Fruit fly (Drosophila melanogaster) whole organism, embryonic: ENCODE results near the gene smo.

ENCODE experiments used
- Abd-B ChIP-seq: fragments of 200-800 bp; sonication (Bioruptor generic); optimal IDR thresholded peaks from 2 replicates; lab custom pipeline; 2018; ENCODE audit warnings: missing biosample characterization, mild to moderate bottlenecking, missing genetic modification characterization, moderate library complexity
- Aef1 ChIP-seq: fragments of 200-800 bp; sonication (Bioruptor generic); IDR thresholded peaks from 3 replicates; pipeline ENCODE4 v1.3.6; 2022; ENCODE audit warnings: missing biosample characterization, missing genetic modification characterization
- BtbVII ChIP-seq: fragments of 200-800 bp; sonication (Bioruptor generic); optimal IDR thresholded peaks from 3 replicates; lab custom pipeline; 2017; ENCODE audit warnings: missing biosample characterization, mild to moderate bottlenecking, missing genetic modification characterization
- CG10366 ChIP-seq: fragments of 200-800 bp; sonication (Bioruptor generic); IDR thresholded peaks from 2 replicates; pipeline ENCODE4 v1.3.6; 2022; ENCODE audit warnings: missing biosample characterization, missing genetic modification characterization
- CG11695 ChIP-seq: fragments of 200-800 bp; sonication (Bioruptor generic); IDR thresholded peaks from 3 replicates; pipeline ENCODE4 v1.3.6; 2022; ENCODE audit warnings: missing biosample characterization, missing genetic modification characterization
- CG12219 ChIP-seq: fragments of 200-800 bp; sonication (Bioruptor generic); optimal IDR thresholded peaks from 3 replicates; lab custom pipeline; 2018; ENCODE audit warnings: missing biosample characterization, mild to moderate bottlenecking, missing genetic modification characterization
- CG14014 ChIP-seq: fragments of 200-800 bp; sonication (Bioruptor generic); IDR thresholded peaks from 2 replicates; pipeline ENCODE4 v1.3.6; 2022; ENCODE audit warnings: missing biosample characterization, missing genetic modification characterization
- CG15011 ChIP-seq: fragments of 200-800 bp; sonication (Bioruptor generic); optimal IDR thresholded peaks from 3 replicates; lab custom pipeline; 2018; ENCODE audit warnings: missing biosample characterization, mild to moderate bottlenecking, missing genetic modification characterization
- CG15696 ChIP-seq: fragments of 200-800 bp; sonication (Bioruptor generic); optimal IDR thresholded peaks from 2 replicates; lab custom pipeline; 2019; ENCODE audit warnings: missing biosample characterization, mild to moderate bottlenecking, missing genetic modification characterization, moderate library complexity
- CG1603 ChIP-seq: fragments of 200-800 bp; sonication (Bioruptor generic); optimal IDR thresholded peaks from 2 replicates; lab custom pipeline; 2019; ENCODE audit warnings: missing biosample characterization, mild to moderate bottlenecking, missing genetic modification characterization, moderate library complexity
- CG1647 ChIP-seq: fragments of 200-800 bp; sonication (Bioruptor generic); optimal IDR thresholded peaks from 3 replicates; lab custom pipeline; 2016; ENCODE audit warnings: missing biosample characterization, missing genetic modification characterization
- CG16779 ChIP-seq: fragments of 200-800 bp; sonication (Bioruptor generic); IDR thresholded peaks from 2 replicates; pipeline ENCODE4 v1.3.6; 2022; ENCODE audit warnings: missing biosample characterization, missing genetic modification characterization
- CG2120 ChIP-seq: fragments of 200-800 bp; sonication (Bioruptor generic); optimal IDR thresholded peaks from 3 replicates; lab custom pipeline; 2016; ENCODE audit warnings: missing biosample characterization, missing genetic modification characterization
- CG30020 ChIP-seq: fragments of 200-800 bp; optimal IDR thresholded peaks from 2 replicates; lab custom pipeline; 2019; ENCODE audit warnings: missing biosample characterization, mild to moderate bottlenecking, missing genetic modification characterization, moderate library complexity
- CG32532 ChIP-seq: fragments of 200-800 bp; sonication (Bioruptor generic); IDR thresholded peaks from 2 replicates; pipeline ENCODE4 v1.3.6; 2022; ENCODE audit warnings: missing biosample characterization, missing genetic modification characterization
- CG3838 ChIP-seq: fragments of 200-800 bp; sonication (Bioruptor generic); optimal IDR thresholded peaks from 3 replicates; lab custom pipeline; 2016; ENCODE audit warnings: missing biosample characterization, missing genetic modification characterization
- CG3847 ChIP-seq: fragments of 200-800 bp; sonication (Bioruptor generic); IDR thresholded peaks from 2 replicates; pipeline ENCODE4 v1.3.6; 2022; ENCODE audit warnings: missing biosample characterization, missing genetic modification characterization
- CG4328 ChIP-seq: fragments of 200-800 bp; sonication (Bioruptor generic); optimal IDR thresholded peaks from 3 replicates; lab custom pipeline; 2017; ENCODE audit warnings: missing biosample characterization, missing genetic modification reagents, missing genetic modification characterization
- CG4854 ChIP-seq: fragments of 200-800 bp; sonication (Bioruptor generic); optimal IDR thresholded peaks from 2 replicates; lab custom pipeline; 2016; ENCODE audit warnings: missing biosample characterization, missing genetic modification characterization, inconsistent platforms
- CG6654 ChIP-seq: fragments of 200-800 bp; sonication (Bioruptor generic); optimal IDR thresholded peaks from 2 replicates; lab custom pipeline; 2017; ENCODE audit warnings: missing biosample characterization, mild to moderate bottlenecking, missing genetic modification characterization
- CG6854 ChIP-seq: fragments of 200-800 bp; sonication (Bioruptor generic); optimal IDR thresholded peaks from 3 replicates; lab custom pipeline; 2017; ENCODE audit warnings: missing biosample characterization, mild to moderate bottlenecking, missing genetic modification characterization
- Drgx ChIP-seq: fragments of 200-800 bp; sonication (Bioruptor generic); IDR thresholded peaks from 2 replicates; pipeline ENCODE4 v1.3.6; 2022; ENCODE audit warnings: missing biosample characterization, missing genetic modification characterization
- Hmr ChIP-seq: fragments of 200-800 bp; sonication (Bioruptor generic); optimal IDR thresholded peaks from 3 replicates; lab custom pipeline; 2017; ENCODE audit warnings: mild to moderate bottlenecking, missing biosample characterization, missing genetic modification reagents, missing genetic modification characterization
- Lhr ChIP-seq: fragments of 200-800 bp; sonication (Bioruptor generic); optimal IDR thresholded peaks from 3 replicates; lab custom pipeline; 2017; ENCODE audit warnings: mild to moderate bottlenecking, missing biosample characterization, missing genetic modification reagents, missing genetic modification characterization
- Lim3 ChIP-seq: fragments of 200-800 bp; sonication (Bioruptor generic); IDR thresholded peaks from 2 replicates; pipeline ENCODE4 v1.3.6; 2022; ENCODE audit warnings: missing biosample characterization, missing genetic modification characterization
- MTF-1 ChIP-seq: fragments of 200-800 bp; sonication (Bioruptor generic); optimal IDR thresholded peaks from 2 replicates; lab custom pipeline; 2018; ENCODE audit warnings: missing biosample characterization, mild to moderate bottlenecking, missing genetic modification characterization, borderline replicate concordance
- Max ChIP-seq: fragments of 200-800 bp; sonication (Bioruptor generic); optimal IDR thresholded peaks from 2 replicates; lab custom pipeline; 2016; ENCODE audit warnings: missing biosample characterization, mild to moderate bottlenecking, missing genetic modification characterization
- Oaz ChIP-seq: fragments of 200-800 bp; sonication (Bioruptor generic); IDR thresholded peaks from 2 replicates; pipeline ENCODE4 v1.3.6; 2022; ENCODE audit warnings: missing biosample characterization, missing genetic modification characterization
- Spps ChIP-seq: fragments of 200-800 bp; sonication (Bioruptor generic); optimal IDR thresholded peaks from 2 replicates; lab custom pipeline; 2018; ENCODE audit warnings: missing biosample characterization, mild to moderate bottlenecking, missing genetic modification characterization
- TFAM ChIP-seq: fragments of 200-800 bp; sonication (Bioruptor generic); optimal IDR thresholded peaks from 2 replicates; lab custom pipeline; 2017; ENCODE audit warnings: missing biosample characterization, missing genetic modification characterization, inconsistent platforms
- Trl ChIP-seq, 3 experiments: fragments of >200 bp in 2 of 3; fragments of 200-800 bp in 1 of 3; sonication (Bioruptor generic) in 1 of 3; optimal IDR thresholded peaks; 2 replicates in 1 of 3; 3 replicates in 2 of 3; lab custom pipeline; 2016 to 2017; ENCODE audit warnings: missing biosample characterization in 1 of 3, missing genetic modification characterization in 1 of 3
- ash1 ChIP-seq: fragments of 200-800 bp; sonication (Bioruptor generic); optimal IDR thresholded peaks from 2 replicates; lab custom pipeline; 2018; ENCODE audit warnings: missing biosample characterization, mild to moderate bottlenecking, missing genetic modification characterization
- cas ChIP-seq: fragments of 200-800 bp; sonication (Bioruptor generic); IDR thresholded peaks from 2 replicates; pipeline ENCODE4 v1.3.6; 2022; ENCODE audit warnings: missing biosample characterization, missing genetic modification characterization
- chif ChIP-seq, 2 experiments: fragments of 200-800 bp; sonication (Bioruptor generic); optimal IDR thresholded peaks; 3 replicates each; lab custom pipeline; 2016; ENCODE audit warnings: missing biosample characterization in 2 of 2, missing genetic modification characterization in 2 of 2
- cwo ChIP-seq: fragments of 200-800 bp; sonication (Bioruptor generic); optimal IDR thresholded peaks from 3 replicates; lab custom pipeline; 2017; ENCODE audit warnings: missing biosample characterization, missing genetic modification characterization, mild to moderate bottlenecking, moderate library complexity, missing genetic modification reagents
- disco-r ChIP-seq: fragments of 200-800 bp; sonication (Bioruptor generic); optimal IDR thresholded peaks from 2 replicates; lab custom pipeline; 2016; ENCODE audit warnings: missing biosample characterization, missing genetic modification characterization
- dm ChIP-seq: fragments of 200-800 bp; sonication (Bioruptor generic); optimal IDR thresholded peaks from 3 replicates; lab custom pipeline; 2016; ENCODE audit warnings: missing biosample characterization, missing genetic modification characterization
- hbn ChIP-seq: fragments of 200-800 bp; sonication (Bioruptor generic); IDR thresholded peaks from 2 replicates; pipeline ENCODE4 v1.3.6; 2022; ENCODE audit warnings: missing biosample characterization, missing genetic modification characterization; ENCODE audit not compliant: partially characterized antibody
- kah ChIP-seq: fragments of 200-800 bp; sonication (Bioruptor generic); optimal IDR thresholded peaks from 2 replicates; lab custom pipeline; 2018; ENCODE audit warnings: missing biosample characterization, mild to moderate bottlenecking, missing genetic modification characterization
- lov ChIP-seq, 2 experiments: fragments of 200-800 bp in 1 of 2; fragments of >200 bp in 1 of 2; sonication (Bioruptor generic) in 1 of 2; IDR thresholded peaks in 1 of 2; optimal IDR thresholded peaks in 1 of 2; 2 replicates in 1 of 2; 3 replicates in 1 of 2; pipeline versions ENCODE4 v1.3.6 to Lab custom; 2017 to 2022; ENCODE audit warnings: missing biosample characterization in 1 of 2, missing genetic modification characterization in 1 of 2
- nerfin-2 ChIP-seq: fragments of 200-800 bp; sonication (Bioruptor generic); IDR thresholded peaks from 2 replicates; pipeline ENCODE4 v1.3.6; 2022; ENCODE audit warnings: missing biosample characterization, missing genetic modification characterization; ENCODE audit not compliant: partially characterized antibody
- pan ChIP-seq, 4 experiments: fragments of >200 bp in 3 of 4; fragments of 200-800 bp in 1 of 4; sonication (Bioruptor generic) in 1 of 4; optimal IDR thresholded peaks in 3 of 4; IDR thresholded peaks in 1 of 4; 2 replicates each; pipeline versions ENCODE4 v1.3.6 to Lab custom; 2017 to 2022; ENCODE audit warnings: missing biosample characterization in 2 of 4, missing genetic modification characterization in 2 of 4, mixed read lengths in 1 of 4
- row ChIP-seq: fragments of 200-800 bp; sonication (Bioruptor generic); IDR thresholded peaks from 3 replicates; pipeline ENCODE4 v1.3.6; 2022; ENCODE audit warnings: missing biosample characterization, missing genetic modification characterization
- tap ChIP-seq: fragments of 200-800 bp; optimal IDR thresholded peaks from 3 replicates; lab custom pipeline; 2019; ENCODE audit warnings: missing biosample characterization, mild to moderate bottlenecking, missing genetic modification characterization, moderate library complexity
- ttk ChIP-seq: fragments of 200-800 bp; sonication (Bioruptor generic); IDR thresholded peaks from 2 replicates; pipeline ENCODE4 v2.1.2; 2022; ENCODE audit warnings: missing biosample characterization, missing genetic modification characterization
- yki ChIP-seq: fragments of >200 bp; optimal IDR thresholded peaks from 3 replicates; lab custom pipeline; 2018
- zen ChIP-seq: fragments of 200-800 bp; sonication (Bioruptor generic); optimal IDR thresholded peaks from 3 replicates; lab custom pipeline; 2018; ENCODE audit warnings: missing biosample characterization, mild to moderate bottlenecking, missing genetic modification characterization, moderate library complexity
- zf30C ChIP-seq: fragments of 200-800 bp; sonication (Bioruptor generic); optimal IDR thresholded peaks from 3 replicates; lab custom pipeline; 2018; ENCODE audit warnings: missing biosample characterization, mild to moderate bottlenecking, missing genetic modification characterization

Gene smo

dm6 chr2L:247845-248473 is 29.4 kb upstream of the smo start (continued):
- no peak for TF ChIP-seq CG1603
- no peak for TF ChIP-seq CG1647 (GFP tag; lab: Kevin White, UChicago)
- TF ChIP-seq cwo, result peak; percentile 85
- peak; percentile 49 for TF ChIP-seq tap
- peak; percentile 13 for TF ChIP-seq disco-r
- no peak for TF ChIP-seq CG14014
- peak; percentile 40 for TF ChIP-seq CG4328 (GFP tag; lab: Kevin White, UChicago)
- no peak for TF ChIP-seq Max (GFP tag; lab: Kevin White, UChicago)
- peak; percentile 15 for TF ChIP-seq Abd-B (GFP tag; lab: Kevin White, UChicago)
- no peak for TF ChIP-seq ttk (GFP tag; lab: Robert Waterston, UW)
- no peak for TF ChIP-seq MTF-1 (GFP tag; lab: Kevin White, UChicago)
- TF ChIP-seq zen (tag; lab: Kevin White, UChicago), result no peak
- TF ChIP-seq Aef1 (GFP tag; lab: Robert Waterston, UW), result no peak
- TF ChIP-seq Oaz (GFP tag; lab: Robert Waterston, UW), result no peak
- no peak for TF ChIP-seq hbn
- peak; percentile 53 for TF ChIP-seq CG15011 (GFP tag; lab: Kevin White, UChicago)
- peak; percentile 55 for TF ChIP-seq row (GFP tag; lab: Robert Waterston, UW)
- peak; percentile 66 for TF ChIP-seq CG2120 (GFP tag; lab: Kevin White, UChicago)
- TF ChIP-seq CG32532 (GFP tag; lab: Robert Waterston, UW), result peak; percentile 69
- peak; percentile 26; the same call in 1 of the 2 replicates for TF ChIP-seq CG10366 (GFP tag; lab: Robert Waterston, UW)
- TF ChIP-seq Spps (tag; lab: Kevin White, UChicago), result no peak
- TF ChIP-seq chif (GFP tag; optimal IDR thresholded peaks at IDR 0.05; lab: Kevin White, UChicago), result no peak
- no peak for TF ChIP-seq CG30020 (tag; lab: Kevin White, UChicago)
- TF ChIP-seq CG16779 (GFP tag; lab: Robert Waterston, UW), result no peak
- TF ChIP-seq BtbVII, result peak; percentile 75
- TF ChIP-seq dm (GFP tag; lab: Kevin White, UChicago), result no peak
- TF ChIP-seq yki, result no peak
- TF ChIP-seq kah (GFP tag; lab: Kevin White, UChicago), result no peak
- peak; percentile 45; the same call in 1 of the 2 replicates for TF ChIP-seq CG3847
- no peak for TF ChIP-seq TFAM (GFP tag; lab: Kevin White, UChicago)
- peak; percentile 83 for TF ChIP-seq Hmr
- TF ChIP-seq CG6854 (GFP tag; lab: Kevin White, UChicago), result peak; percentile 54
- TF ChIP-seq Lhr, result no peak
- no peak for TF ChIP-seq zf30C (GFP tag; lab: Kevin White, UChicago)
- peak in 1 of 2 experiments; percentile 45 for TF ChIP-seq Trl (optimal IDR thresholded peaks at IDR 0.05; lab: Kevin White, UChicago)
- TF ChIP-seq Trl (GFP tag; optimal IDR thresholded peaks at IDR 0.05; lab: Kevin White, UChicago), result no peak
- TF ChIP-seq CG12219 (GFP tag; lab: Kevin White, UChicago), result peak; percentile 9
- peak; percentile 15 for TF ChIP-seq CG15696
- TF ChIP-seq Lim3 (GFP tag; lab: Robert Waterston, UW), result no peak
- TF ChIP-seq ash1 (GFP tag; lab: Kevin White, UChicago), result no peak
- TF ChIP-seq CG11695, result peak; percentile 57; the same call in 1 of the 3 replicates
- TF ChIP-seq pan (optimal IDR thresholded peaks at IDR 0.05; lab: Kevin White, UChicago), result no peak
- TF ChIP-seq pan (GFP tag; optimal IDR thresholded peaks at IDR 0.05 in 1 of 2, IDR thresholded peaks at IDR 0.05 in 1 of 2), result peak in 1 of 2 experiments; percentile 67
- TF ChIP-seq lov (optimal IDR thresholded peaks at IDR 0.05; lab: Kevin White, UChicago), result no peak
- no peak for TF ChIP-seq lov (GFP tag; IDR thresholded peaks at IDR 0.05; lab: Robert Waterston, UW)
- TF ChIP-seq CG3838 (GFP tag; lab: Kevin White, UChicago), result peak; percentile 13
- TF ChIP-seq cas, result no peak
- no peak for TF ChIP-seq CG4854 (GFP tag; lab: Kevin White, UChicago)
- TF ChIP-seq nerfin-2 (GFP tag; lab: Robert Waterston, UW), result no peak
- peak; percentile 73 for TF ChIP-seq Drgx (GFP tag; lab: Robert Waterston, UW)
- TF ChIP-seq CG6654, result peak; percentile 39
